Worm (Caenorhabditis elegans) whole organism, young adult: ENCODE measurements around the gene F32D8.12.

Source experiments
- ceh-79 ChIP-seq: sonication (generic microtip); optimal IDR thresholded peaks from 2 replicates; lab custom pipeline; 2017; ENCODE audit warnings: mild to moderate bottlenecking, missing genetic modification characterization, missing compliant biosample characterization
- nhr-179 ChIP-seq: sonication (generic microtip); optimal IDR thresholded peaks from 2 replicates; lab custom pipeline; 2016; ENCODE audit warnings: mild to moderate bottlenecking, missing genetic modification characterization, missing compliant biosample characterization
- nhr-90 ChIP-seq: sonication (generic microtip); optimal IDR thresholded peaks from 2 replicates; lab custom pipeline; 2016; ENCODE audit warnings: missing genotype, mild to moderate bottlenecking, missing genetic modification characterization, missing compliant biosample characterization
- somi-1 ChIP-seq: fragments of 200-800 bp; sonication (Bioruptor generic); optimal IDR thresholded peaks from 2 replicates; lab custom pipeline; 2018; ENCODE audit warnings: mild to moderate bottlenecking, missing genetic modification characterization, missing compliant biosample characterization
- zim-3 ChIP-seq: sonication (generic microtip); optimal IDR thresholded peaks from 2 replicates; lab custom pipeline; 2017; ENCODE audit warnings: mild to moderate bottlenecking, missing genetic modification characterization, moderate library complexity, missing compliant biosample characterization
- ztf-25 ChIP-seq: fragments of 200-800 bp; sonication (Bioruptor generic); IDR thresholded peaks from 2 replicates; pipeline ENCODE4 v1.3.6; 2022; ENCODE audit warnings: missing genetic modification reagents, missing genetic modification characterization, missing compliant biosample characterization

- no peak for TF ChIP-seq zim-3 (tag; lab: Kevin White, UChicago)
- TF ChIP-seq ztf-25 (GFP tag; lab: Robert Waterston, UW) = no peak
- TF ChIP-seq nhr-179 (tag; lab: Kevin White, UChicago) = no peak
- peak; percentile 92 for TF ChIP-seq somi-1 (GFP tag; lab: Kevin White, UChicago)
- no peak for TF ChIP-seq nhr-90 (tag; lab: Kevin White, UChicago)
- no peak for TF ChIP-seq ceh-79 (tag; lab: Kevin White, UChicago)
Measured at ce11 chrV:10871457-10871861, 19.4 kb downstream of the F32D8.12 start.
